Fruit fly (Drosophila melanogaster) S2 (cell line): ENCODE results near the gene TwdlZ.

ENCODE experiments used
- CG8478 ChIP-seq: fragments of >200 bp; optimal IDR thresholded peaks from 2 replicates; lab custom pipeline; 2018
- CTCF ChIP-seq, 2 experiments: fragments of >200 bp; optimal IDR thresholded peaks; 2 replicates each; lab custom pipeline; 2018

DNA sequence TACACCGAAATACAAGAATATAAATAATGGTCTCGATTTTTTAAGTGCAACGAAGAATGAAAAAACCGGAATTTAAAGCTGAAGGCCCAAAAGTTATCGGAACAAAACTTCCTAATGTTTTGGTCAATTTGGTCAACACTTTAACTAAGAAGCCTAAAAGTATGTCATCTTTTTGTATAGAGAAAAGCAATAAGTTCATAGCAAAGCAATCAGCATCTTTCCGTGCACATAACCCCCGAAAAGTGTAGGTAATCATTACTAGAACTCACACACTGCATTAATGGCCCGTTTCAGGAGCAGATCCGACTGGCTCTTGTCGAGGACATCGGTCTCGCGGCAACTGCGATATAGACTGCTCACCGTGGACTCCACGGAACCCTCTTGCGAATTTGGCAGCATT is 6.4 kb downstream of the TwdlZ start:
- TF ChIP-seq CG8478 (lab: Kevin White, UChicago) (no peak), CTCF (optimal IDR thresholded peaks at IDR 0.05; lab: Kevin White, UChicago) (no peak)
